Fruit fly (Drosophila melanogaster) whole organism, embryonic: ENCODE data around the gene Cog3.

Source experiments
- Awh ChIP-seq: fragments of 200-800 bp; sonication (Bioruptor generic); IDR thresholded peaks from 2 replicates; pipeline ENCODE4, ENCODE4 v1.3.6; 2022; ENCODE audit warnings: missing biosample characterization, missing genetic modification characterization
- CG1024 ChIP-seq: fragments of 200-800 bp; sonication (Bioruptor generic); IDR thresholded peaks from 2 replicates; pipeline ENCODE4 v1.3.6; 2022; ENCODE audit warnings: missing biosample characterization, missing genetic modification characterization
- CG11456 ChIP-seq: fragments of 200-800 bp; sonication (Bioruptor generic); IDR thresholded peaks from 3 replicates; pipeline ENCODE4 v1.3.6; 2022; ENCODE audit warnings: missing biosample characterization, missing genetic modification characterization
- CG12769 ChIP-seq: fragments of 200-800 bp; sonication (Bioruptor generic); optimal IDR thresholded peaks from 2 replicates; lab custom pipeline; 2019; ENCODE audit warnings: missing biosample characterization, mild to moderate bottlenecking, missing genetic modification characterization, moderate library complexity
- CG14860 ChIP-seq: fragments of 200-800 bp; sonication (Bioruptor generic); IDR thresholded peaks from 3 replicates; pipeline ENCODE4 v1.3.6; 2022; ENCODE audit warnings: missing biosample characterization, missing genetic modification characterization; ENCODE audit not compliant: partially characterized antibody
- CG15269 ChIP-seq: fragments of 200-800 bp; sonication (Bioruptor generic); optimal IDR thresholded peaks from 2 replicates; lab custom pipeline; 2018; ENCODE audit warnings: missing biosample characterization, mild to moderate bottlenecking, missing genetic modification characterization, moderate library complexity
- CG15514 ChIP-seq: fragments of 200-800 bp; sonication (Bioruptor generic); optimal IDR thresholded peaks from 3 replicates; lab custom pipeline; 2017; ENCODE audit warnings: missing biosample characterization, missing genetic modification characterization, mild to moderate bottlenecking, moderate library complexity, missing genetic modification reagents
- CG1602 ChIP-seq: fragments of 200-800 bp; sonication (Bioruptor generic); optimal IDR thresholded peaks from 3 replicates; lab custom pipeline; 2016; ENCODE audit warnings: missing biosample characterization, missing genetic modification characterization
- CG17328 ChIP-seq: fragments of 200-800 bp; sonication (Bioruptor generic); IDR thresholded peaks from 2 replicates; pipeline ENCODE4 v1.3.6; 2022; ENCODE audit warnings: missing biosample characterization, missing genetic modification characterization
- CG17829 ChIP-seq: fragments of 200-800 bp; optimal IDR thresholded peaks from 2 replicates; lab custom pipeline; 2019; ENCODE audit warnings: missing biosample characterization, mild to moderate bottlenecking, missing genetic modification characterization, moderate library complexity
- CG33557 ChIP-seq: fragments of 200-800 bp; sonication (Bioruptor generic); optimal IDR thresholded peaks from 2 replicates; lab custom pipeline; 2019; ENCODE audit warnings: missing biosample characterization, mild to moderate bottlenecking, missing genetic modification characterization, moderate library complexity
- CG34376 ChIP-seq: fragments of 200-800 bp; sonication (Bioruptor generic); optimal IDR thresholded peaks from 2 replicates; lab custom pipeline; 2018; ENCODE audit warnings: missing biosample characterization, mild to moderate bottlenecking, missing genetic modification characterization
- CG3847 ChIP-seq: fragments of 200-800 bp; sonication (Bioruptor generic); IDR thresholded peaks from 2 replicates; pipeline ENCODE4 v1.3.6; 2022; ENCODE audit warnings: missing biosample characterization, missing genetic modification characterization
- CG3995 ChIP-seq: fragments of 200-800 bp; sonication (Bioruptor generic); optimal IDR thresholded peaks from 3 replicates; lab custom pipeline; 2016; ENCODE audit warnings: missing biosample characterization, missing genetic modification characterization
- CG4282 ChIP-seq: fragments of 200-800 bp; sonication (Bioruptor generic); optimal IDR thresholded peaks from 2 replicates; lab custom pipeline; 2016; ENCODE audit warnings: missing biosample characterization, missing genetic modification characterization
- CG4360 ChIP-seq: fragments of 200-800 bp; sonication (Bioruptor generic); IDR thresholded peaks from 2 replicates; pipeline ENCODE4 v1.3.6; 2022; ENCODE audit warnings: missing biosample characterization, missing genetic modification characterization
- CG6689 ChIP-seq: fragments of 200-800 bp; sonication (Bioruptor generic); IDR thresholded peaks from 2 replicates; pipeline ENCODE4 v1.3.6; 2022; ENCODE audit warnings: missing biosample characterization, missing genetic modification characterization
- CG8089 ChIP-seq: fragments of 200-800 bp; sonication (Bioruptor generic); optimal IDR thresholded peaks from 3 replicates; lab custom pipeline; 2016; ENCODE audit warnings: missing biosample characterization, missing genetic modification characterization
- CG8944 ChIP-seq: fragments of 200-800 bp; sonication (Bioruptor generic); optimal IDR thresholded peaks from 3 replicates; lab custom pipeline; 2016; ENCODE audit warnings: missing biosample characterization, missing genetic modification characterization
- CG9437 ChIP-seq: fragments of 200-800 bp; sonication (Bioruptor generic); optimal IDR thresholded peaks from 2 replicates; lab custom pipeline; 2018; ENCODE audit warnings: missing biosample characterization, mild to moderate bottlenecking, missing genetic modification characterization
- CG9876 ChIP-seq: fragments of 200-800 bp; sonication (Bioruptor generic); optimal IDR thresholded peaks from 2 replicates; lab custom pipeline; 2016; ENCODE audit warnings: missing biosample characterization, missing genetic modification characterization
- Deaf1 ChIP-seq: fragments of 200-800 bp; optimal IDR thresholded peaks from 3 replicates; lab custom pipeline; 2019; ENCODE audit warnings: missing biosample characterization, mild to moderate bottlenecking, missing genetic modification characterization, moderate library complexity
- Dfd ChIP-seq, 2 experiments: fragments of >200 bp; optimal IDR thresholded peaks; 2 replicates each; lab custom pipeline; 2017; ENCODE audit warnings: missing biosample characterization in 2 of 2, missing genetic modification characterization in 2 of 2
- Dll ChIP-seq: fragments of 200-800 bp; sonication (Bioruptor generic); IDR thresholded peaks from 4 replicates; pipeline ENCODE4 v1.3.6; 2022; ENCODE audit warnings: missing biosample characterization, missing genetic modification characterization; ENCODE audit not compliant: partially characterized antibody
- Doc3 ChIP-seq: fragments of 200-800 bp; sonication (Bioruptor generic); IDR thresholded peaks from 3 replicates; pipeline ENCODE4 v1.3.6; 2022; ENCODE audit warnings: missing biosample characterization, missing genetic modification characterization; ENCODE audit not compliant: partially characterized antibody
- Dref ChIP-seq: fragments of 200-800 bp; sonication (Bioruptor generic); IDR thresholded peaks from 2 replicates; pipeline ENCODE4 v1.3.6; 2022; ENCODE audit warnings: missing biosample characterization, missing genetic modification characterization
- Elba2 ChIP-seq: fragments of 200-800 bp; sonication (Bioruptor generic); optimal IDR thresholded peaks from 3 replicates; lab custom pipeline; 2016; ENCODE audit warnings: missing biosample characterization, missing genetic modification characterization
- Hr51 ChIP-seq, 2 experiments: fragments of 200-800 bp; sonication (Bioruptor generic); optimal IDR thresholded peaks; 2 replicates in 1 of 2; 3 replicates in 1 of 2; lab custom pipeline; 2016 to 2018; ENCODE audit warnings: missing biosample characterization in 2 of 2, missing genetic modification characterization in 2 of 2, mild to moderate bottlenecking in 1 of 2, moderate library complexity in 1 of 2
- Neu2 ChIP-seq: fragments of 200-800 bp; sonication (Bioruptor generic); optimal IDR thresholded peaks from 3 replicates; lab custom pipeline; 2016; ENCODE audit warnings: missing biosample characterization, missing genetic modification characterization, borderline replicate concordance
- Nf-YC ChIP-seq: fragments of 200-800 bp; optimal IDR thresholded peaks from 3 replicates; lab custom pipeline; 2019; ENCODE audit warnings: missing biosample characterization, mild to moderate bottlenecking, missing genetic modification characterization, moderate library complexity
- Optix ChIP-seq: fragments of 200-800 bp; sonication (Bioruptor generic); IDR thresholded peaks from 3 replicates; pipeline ENCODE4 v1.3.6; 2022; ENCODE audit warnings: missing biosample characterization, missing genetic modification characterization
- Rfx ChIP-seq: fragments of 200-800 bp; sonication (Bioruptor generic); IDR thresholded peaks from 2 replicates; pipeline ENCODE4 v1.3.6; 2022; ENCODE audit warnings: missing biosample characterization, missing genetic modification characterization
- YL-1 ChIP-seq: fragments of 200-800 bp; sonication (Bioruptor generic); optimal IDR thresholded peaks from 3 replicates; lab custom pipeline; 2017; ENCODE audit warnings: missing biosample characterization, mild to moderate bottlenecking, missing genetic modification characterization
- ase ChIP-seq: fragments of 200-800 bp; sonication (Bioruptor generic); IDR thresholded peaks from 3 replicates; pipeline ENCODE4 v1.3.6; 2022; ENCODE audit warnings: missing biosample characterization, missing genetic modification characterization
- btn ChIP-seq: fragments of 200-800 bp; sonication (Bioruptor generic); optimal IDR thresholded peaks from 2 replicates; lab custom pipeline; 2016; ENCODE audit warnings: missing biosample characterization, missing genetic modification characterization
- crc ChIP-seq: fragments of 200-800 bp; sonication (Bioruptor generic); optimal IDR thresholded peaks from 2 replicates; lab custom pipeline; 2016; ENCODE audit warnings: missing biosample characterization, missing genetic modification characterization
- cwo ChIP-seq: fragments of 200-800 bp; sonication (Bioruptor generic); optimal IDR thresholded peaks from 3 replicates; lab custom pipeline; 2017; ENCODE audit warnings: missing biosample characterization, missing genetic modification characterization, mild to moderate bottlenecking, moderate library complexity, missing genetic modification reagents
- klu ChIP-seq: fragments of 200-800 bp; sonication (Bioruptor generic); IDR thresholded peaks from 2 replicates; pipeline ENCODE4 v1.3.6; 2022; ENCODE audit warnings: missing biosample characterization, missing genetic modification characterization
- otp ChIP-seq: fragments of 200-800 bp; sonication (Bioruptor generic); IDR thresholded peaks from 3 replicates; pipeline ENCODE4, ENCODE4 v1.3.6; 2022; ENCODE audit warnings: missing biosample characterization, missing genetic modification characterization
- peb ChIP-seq: fragments of 200-800 bp; sonication (Bioruptor generic); IDR thresholded peaks from 2 replicates; pipeline ENCODE4 v1.3.6; 2022; ENCODE audit warnings: missing biosample characterization, missing genetic modification characterization
- repo ChIP-seq: fragments of 200-800 bp; sonication (Bioruptor generic); optimal IDR thresholded peaks from 2 replicates; lab custom pipeline; 2016; ENCODE audit warnings: missing biosample characterization, missing genetic modification characterization
- run ChIP-seq: fragments of 200-800 bp; sonication (Bioruptor generic); optimal IDR thresholded peaks from 3 replicates; lab custom pipeline; 2018; ENCODE audit warnings: missing biosample characterization, mild to moderate bottlenecking, missing genetic modification characterization
- scrt ChIP-seq: fragments of 200-800 bp; sonication (Bioruptor generic); optimal IDR thresholded peaks from 2 replicates; lab custom pipeline; 2018; ENCODE audit warnings: missing biosample characterization, mild to moderate bottlenecking, missing genetic modification characterization, moderate library complexity
- sisA ChIP-seq: fragments of 200-800 bp; sonication (Bioruptor generic); IDR thresholded peaks from 2 replicates; pipeline ENCODE4 v1.3.6; 2022; ENCODE audit warnings: missing biosample characterization, missing genetic modification characterization
- slbo ChIP-seq: fragments of 200-800 bp; sonication (Bioruptor generic); IDR thresholded peaks from 2 replicates; pipeline ENCODE4 v1.3.6; 2022; ENCODE audit warnings: missing biosample characterization, missing genetic modification characterization
- so ChIP-seq: fragments of 200-800 bp; sonication (Bioruptor generic); IDR thresholded peaks from 3 replicates; pipeline ENCODE4 v1.3.6; 2022; ENCODE audit warnings: missing biosample characterization, missing genetic modification characterization
- tio ChIP-seq: fragments of 200-800 bp; sonication (Bioruptor generic); optimal IDR thresholded peaks from 2 replicates; lab custom pipeline; 2017; ENCODE audit warnings: missing biosample characterization, missing genetic modification characterization, inconsistent platforms
- ttk ChIP-seq: fragments of 200-800 bp; sonication (Bioruptor generic); IDR thresholded peaks from 2 replicates; pipeline ENCODE4 v2.1.2; 2022; ENCODE audit warnings: missing biosample characterization, missing genetic modification characterization
- tx ChIP-seq: fragments of 200-800 bp; sonication (Bioruptor generic); optimal IDR thresholded peaks from 2 replicates; lab custom pipeline; 2016; ENCODE audit warnings: missing biosample characterization, missing genetic modification characterization
- unpg ChIP-seq: fragments of 200-800 bp; sonication (Bioruptor generic); optimal IDR thresholded peaks from 3 replicates; lab custom pipeline; 2018; ENCODE audit warnings: missing biosample characterization, mild to moderate bottlenecking, missing genetic modification characterization, moderate library complexity
- usp ChIP-seq: fragments of >200 bp; optimal IDR thresholded peaks from 2 replicates; lab custom pipeline; 2017; ENCODE audit warnings: missing biosample characterization, missing genetic modification characterization

The Cog3 gene

dm6 chr2L:3472242-3472641 lies 15.4 kb upstream of the Cog3 start, which contains the start of gene Pgant4 (continued):
- TF ChIP-seq Optix (GFP tag; lab: Robert Waterston, UW) (peak; percentile 68), repo (GFP tag; lab: Kevin White, UChicago) (peak; percentile 8), CG8089 (GFP tag; lab: Kevin White, UChicago) (peak; percentile 39), usp (GFP tag; lab: Kevin White, UChicago) (no peak), crc (GFP tag; lab: Kevin White, UChicago) (no peak), CG1602 (peak; percentile 13), ttk (GFP tag; lab: Robert Waterston, UW) (peak; percentile 46; the same call in 1 of the 2 replicates), Neu2 (GFP tag; lab: Kevin White, UChicago) (no peak), CG11456 (peak; percentile 95), CG6689 (GFP tag; lab: Robert Waterston, UW) (peak; percentile 37; the same call in 1 of the 2 replicates), ase (GFP tag; lab: Robert Waterston, UW) (peak; percentile 52; the same call in 1 of the 3 replicates), scrt (GFP tag; lab: Kevin White, UChicago) (no peak), tx (GFP tag; lab: Kevin White, UChicago) (no peak), so (GFP tag; lab: Robert Waterston, UW) (0 out of 3 replicates have a peak, but pooled peaks have one; percentile 16), CG17328 (peak; percentile 60), CG15269 (tag; lab: Kevin White, UChicago) (no peak), tio (no peak), CG12769 (tag; lab: Kevin White, UChicago) (no peak), Doc3 (GFP tag; lab: Robert Waterston, UW) (no peak), unpg (peak; percentile 40), CG17829 (tag; lab: Kevin White, UChicago) (peak; percentile 74), CG14860 (no peak), Nf-YC (tag; lab: Kevin White, UChicago) (peak; percentile 37), CG1024 (GFP tag; lab: Robert Waterston, UW) (peak; percentile 65; the same call in 1 of the 2 replicates), Hr51 (GFP tag; optimal IDR thresholded peaks at IDR 0.05; lab: Kevin White, UChicago) (no peak), Deaf1 (tag; lab: Kevin White, UChicago) (no peak), Elba2 (GFP tag; lab: Kevin White, UChicago) (peak; percentile 55), CG9876 (GFP tag; lab: Kevin White, UChicago) (peak; percentile 32), CG8944 (GFP tag; lab: Kevin White, UChicago) (peak; percentile 50), CG3995 (no peak), CG34376 (GFP tag; lab: Kevin White, UChicago) (peak; percentile 13), CG3847 (peak; percentile 62), peb (GFP tag; lab: Robert Waterston, UW) (peak; percentile 6; the same call in 1 of the 2 replicates), otp (GFP tag; lab: Robert Waterston, UW) (peak; percentile 54; the same call in 1 of the 3 replicates), CG4360 (no peak), slbo (GFP tag; lab: Robert Waterston, UW) (peak; percentile 83), CG33557 (no peak), Dref (GFP tag; lab: Robert Waterston, UW) (peak; percentile 36; the same call in 1 of the 2 replicates), YL-1 (GFP tag; lab: Kevin White, UChicago) (no peak), sisA (peak; percentile 51), Rfx (GFP tag; lab: Robert Waterston, UW) (peak; percentile 88), run (tag; lab: Kevin White, UChicago) (no peak), Awh (GFP tag; lab: Robert Waterston, UW) (0 out of 2 replicates have a peak, but pooled peaks have one; percentile 29), CG4282 (GFP tag; lab: Kevin White, UChicago) (no peak), CG15514 (GFP tag; lab: Kevin White, UChicago) (peak; percentile 53), klu (0 out of 2 replicates have a peak, but pooled peaks have one; percentile 20), CG9437 (GFP tag; lab: Kevin White, UChicago) (no peak), cwo (no peak), Dll (GFP tag; lab: Robert Waterston, UW) (no peak), Dfd (GFP tag; optimal IDR thresholded peaks at IDR 0.05; lab: Kevin White, UChicago) (no peak), btn (GFP tag; lab: Kevin White, UChicago) (no peak)
